Worm (Caenorhabditis elegans): ENCODE data around the gene egas-3.

DNA sequence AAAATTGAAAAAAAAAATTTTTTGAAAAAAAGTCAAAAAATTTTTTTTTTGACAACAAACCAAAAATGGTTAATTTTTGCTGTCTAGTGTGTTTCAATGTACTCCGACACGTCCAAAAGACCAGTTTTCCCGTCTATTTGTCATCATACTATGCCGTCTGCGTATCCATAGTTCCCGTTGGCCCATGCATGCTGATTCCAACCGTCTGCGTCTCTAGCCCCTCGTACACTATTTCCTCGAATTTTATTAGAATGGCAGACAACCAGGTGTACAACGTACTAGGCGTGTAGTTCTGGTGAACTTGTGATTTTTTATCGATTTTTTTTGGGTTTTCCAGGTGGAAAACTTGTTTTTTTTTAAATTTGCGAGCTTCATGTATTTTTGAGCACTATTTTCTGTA, 21.6 kb downstream of the egas-3 start:
- TF ChIP-seq him-1 (tag; optimal IDR thresholded peaks at IDR 0.05) (no peak), W03F9.2 (tag; optimal IDR thresholded peaks at IDR 0.05) (peak; percentile 30), dao-5 (tag; optimal IDR thresholded peaks at IDR 0.05) (no peak)
